Worm (Caenorhabditis elegans) whole organism, midembryonic: Measurements from ENCODE around the gene B0250.8.

Experiments
- flt-1 ChIP-seq: fragments of 200-800 bp; sonication (Bioruptor generic); IDR thresholded peaks from 2 replicates; pipeline ENCODE4 v1.3.6; 2022; ENCODE audit warnings: missing genetic modification characterization, missing compliant biosample characterization
- klf-2 ChIP-seq: fragments of 200-800 bp; sonication (Bioruptor generic); conservative IDR thresholded peaks from 2 replicates; pipeline ENCODE4 v1.3.6; 2022; ENCODE audit warnings: missing genetic modification reagents, missing genetic modification characterization, missing compliant biosample characterization
- med-1 ChIP-seq: sonication (generic microtip); optimal IDR thresholded peaks from 2 replicates; lab custom pipeline; 2017; ENCODE audit warnings: missing genetic modification characterization, mild to moderate bottlenecking, missing compliant biosample characterization, antibody characterized with exemption, missing genetic modification reagents; ENCODE audit not compliant: insufficient read depth
- ref-1 ChIP-seq: fragments of 200-800 bp; sonication (Bioruptor generic); conservative IDR thresholded peaks from 2 replicates; pipeline ENCODE4 v1.3.6; 2022; ENCODE audit warnings: missing genetic modification reagents, missing genetic modification characterization, missing compliant biosample characterization
- ztf-29 ChIP-seq: fragments of 200-800 bp; sonication (Bioruptor generic); IDR thresholded peaks from 2 replicates; pipeline ENCODE4 v1.3.6; 2022; ENCODE audit warnings: missing genetic modification reagents, missing genetic modification characterization, missing compliant biosample characterization

DNA sequence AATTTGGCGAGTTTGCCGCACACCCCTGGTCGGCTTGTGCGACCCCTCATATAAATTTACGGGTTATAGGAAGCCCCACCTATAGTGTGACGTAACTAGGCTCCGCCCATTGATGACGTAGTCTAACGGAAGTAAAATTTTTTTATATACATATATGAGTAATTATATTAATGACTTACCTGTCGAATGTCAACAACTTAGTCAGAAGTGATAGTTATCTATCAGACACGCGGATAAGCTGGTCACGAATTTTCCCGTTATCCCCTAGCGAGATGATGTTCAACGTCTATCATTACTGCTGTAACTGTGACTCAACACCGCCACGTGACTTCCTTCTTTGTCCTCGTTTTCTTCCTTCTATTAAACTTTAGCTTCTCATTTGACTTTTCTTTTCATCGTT is 16.5 kb downstream of the B0250.8 start, which contains the start of gene srd-70:
- TF ChIP-seq flt-1 (GFP tag; lab: Robert Waterston, UW), result no peak
- no peak for TF ChIP-seq med-1 (GFP tag; lab: Kevin White, UChicago)
- no peak for TF ChIP-seq ztf-29 (GFP tag; lab: Robert Waterston, UW)
- TF ChIP-seq ref-1 (GFP tag; lab: Robert Waterston, UW), result no peak
- no peak for TF ChIP-seq klf-2
